Fruit fly (Drosophila melanogaster) whole organism, wandering third instar larva: ENCODE data around the gene CG34355.

ENCODE experiments used
- Hr78 ChIP-seq: fragments of >200 bp; optimal IDR thresholded peaks from 2 replicates; lab custom pipeline; 2017; ENCODE audit warnings: missing biosample characterization, missing genetic modification characterization
- Hr83 ChIP-seq: fragments of 200-300 bp; sonication (Bioruptor generic); optimal IDR thresholded peaks from 2 replicates; lab custom pipeline; 2016; ENCODE audit warnings: missing biosample characterization, mild to moderate bottlenecking, missing genetic modification characterization, moderate library complexity; ENCODE audit not compliant: poor library complexity, severe bottlenecking
- N ChIP-seq: fragments of >200 bp; optimal IDR thresholded peaks from 2 replicates; lab custom pipeline; 2018; ENCODE audit warnings: missing biosample characterization, missing external identifiers, missing genetic modification characterization
- br ChIP-seq: fragments of 200-800 bp; sonication (Bioruptor generic); optimal IDR thresholded peaks from 2 replicates; lab custom pipeline; 2016; ENCODE audit warnings: missing biosample characterization, missing genetic modification characterization
- brk ChIP-seq: fragments of 200-800 bp; sonication (Bioruptor generic); optimal IDR thresholded peaks from 2 replicates; lab custom pipeline; 2016; ENCODE audit warnings: missing biosample characterization, mild to moderate bottlenecking, missing genetic modification characterization
- dmrt93B ChIP-seq: fragments of 200-800 bp; sonication (Bioruptor generic); optimal IDR thresholded peaks from 2 replicates; lab custom pipeline; 2018; ENCODE audit warnings: missing biosample characterization, mild to moderate bottlenecking, missing genetic modification characterization
- fru ChIP-seq: fragments of 200-800 bp; sonication (Bioruptor generic); optimal IDR thresholded peaks from 3 replicates; lab custom pipeline; 2016; ENCODE audit warnings: missing biosample characterization, mild to moderate bottlenecking, missing genetic modification characterization
- h ChIP-seq: fragments of 200-800 bp; sonication (Bioruptor generic); optimal IDR thresholded peaks from 3 replicates; lab custom pipeline; 2016; ENCODE audit warnings: missing biosample characterization, mild to moderate bottlenecking, missing genetic modification characterization
- pan ChIP-seq: fragments of >200 bp; optimal IDR thresholded peaks from 2 replicates; lab custom pipeline; 2017
- psq ChIP-seq: fragments of 200-800 bp; sonication (Bioruptor generic); optimal IDR thresholded peaks from 3 replicates; lab custom pipeline; 2017; ENCODE audit warnings: missing biosample characterization, mild to moderate bottlenecking, missing genetic modification characterization, moderate library complexity
- rgr ChIP-seq: fragments of 200-800 bp; sonication (Bioruptor generic); optimal IDR thresholded peaks from 3 replicates; lab custom pipeline; 2016; ENCODE audit warnings: missing biosample characterization, mild to moderate bottlenecking, missing genetic modification characterization
- sage ChIP-seq: fragments of 200-800 bp; sonication (Bioruptor generic); optimal IDR thresholded peaks from 2 replicates; lab custom pipeline; 2016; ENCODE audit warnings: missing biosample characterization, mild to moderate bottlenecking, missing genetic modification characterization

DNA sequence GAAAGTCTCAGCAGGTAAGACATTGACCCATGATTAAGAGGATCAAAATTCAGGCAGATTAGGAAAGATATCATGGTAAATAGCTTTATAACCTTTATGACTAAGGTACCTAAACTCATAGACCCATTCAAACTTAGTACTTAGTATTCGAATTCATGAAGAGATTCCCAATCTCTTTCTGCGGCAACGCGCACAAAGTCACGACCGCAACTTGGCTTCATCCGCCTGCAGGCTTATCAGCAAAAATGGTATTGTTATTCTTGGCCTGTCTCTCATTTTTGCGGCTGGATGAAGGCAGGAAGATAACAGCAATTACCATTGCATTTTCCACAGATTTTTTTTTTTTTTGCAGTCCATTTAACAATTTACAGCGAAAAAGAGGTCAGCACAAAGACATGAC lies 76.6 kb downstream of the CG34355 start:
- no peak for TF ChIP-seq N (GFP tag; lab: Kevin White, UChicago)
- no peak for TF ChIP-seq fru
- TF ChIP-seq rgr = no peak
- no peak for TF ChIP-seq dmrt93B
- no peak for TF ChIP-seq pan (lab: Kevin White, UChicago)
- no peak for TF ChIP-seq Hr83
- no peak for TF ChIP-seq br
- TF ChIP-seq psq = no peak
- no peak for TF ChIP-seq h (GFP tag; lab: Kevin White, UChicago)
- no peak for TF ChIP-seq sage
- TF ChIP-seq brk (GFP tag; lab: Kevin White, UChicago) = no peak
- TF ChIP-seq Hr78 (GFP tag; lab: Kevin White, UChicago) = no peak
